Fruit fly (Drosophila melanogaster) whole organism, embryonic: ENCODE data around the gene wda.

Source experiments
- Ada2b ChIP-seq: fragments of 200-800 bp; sonication (Bioruptor generic); IDR thresholded peaks from 2 replicates; pipeline ENCODE4 v1.3.6; 2022; ENCODE audit warnings: missing biosample characterization, missing genetic modification characterization
- Adf1 ChIP-seq: fragments of 200-800 bp; sonication (Bioruptor generic); IDR thresholded peaks from 2 replicates; pipeline ENCODE4 v1.3.6; 2022; ENCODE audit warnings: missing biosample characterization, missing genetic modification characterization
- CG10462 ChIP-seq: fragments of 200-800 bp; sonication (Bioruptor generic); optimal IDR thresholded peaks from 2 replicates; lab custom pipeline; 2016; ENCODE audit warnings: missing biosample characterization, missing genetic modification characterization
- CG10543 ChIP-seq: fragments of 200-800 bp; sonication (Bioruptor generic); optimal IDR thresholded peaks from 3 replicates; lab custom pipeline; 2017; ENCODE audit warnings: missing biosample characterization, mild to moderate bottlenecking, missing genetic modification characterization, moderate library complexity
- CG10959 ChIP-seq: fragments of 200-800 bp; sonication (Bioruptor generic); IDR thresholded peaks from 2 replicates; pipeline ENCODE4 v1.3.6; 2022; ENCODE audit warnings: missing biosample characterization, missing genetic modification characterization
- CG10979 ChIP-seq: fragments of 200-800 bp; sonication (Bioruptor generic); optimal IDR thresholded peaks from 2 replicates; lab custom pipeline; 2018; ENCODE audit warnings: missing biosample characterization, mild to moderate bottlenecking, missing genetic modification characterization, moderate library complexity
- CG13624 ChIP-seq: fragments of 200-800 bp; sonication (Bioruptor generic); optimal IDR thresholded peaks from 2 replicates; lab custom pipeline; 2016; ENCODE audit warnings: missing biosample characterization, missing genetic modification characterization
- CG15011 ChIP-seq: fragments of 200-800 bp; sonication (Bioruptor generic); optimal IDR thresholded peaks from 3 replicates; lab custom pipeline; 2018; ENCODE audit warnings: missing biosample characterization, mild to moderate bottlenecking, missing genetic modification characterization
- CG1529 ChIP-seq: fragments of 200-800 bp; sonication (Bioruptor generic); optimal IDR thresholded peaks from 3 replicates; lab custom pipeline; 2018; ENCODE audit warnings: missing biosample characterization, missing genetic modification characterization
- CG16863 ChIP-seq: fragments of 200-800 bp; sonication (Bioruptor generic); optimal IDR thresholded peaks from 3 replicates; lab custom pipeline; 2016; ENCODE audit warnings: missing biosample characterization, missing genetic modification characterization
- CG17912 ChIP-seq: fragments of 200-800 bp; sonication (Bioruptor generic); optimal IDR thresholded peaks from 2 replicates; lab custom pipeline; 2018; ENCODE audit warnings: missing biosample characterization, mild to moderate bottlenecking, missing genetic modification characterization
- CG18262 ChIP-seq: fragments of 200-800 bp; optimal IDR thresholded peaks from 3 replicates; lab custom pipeline; 2019; ENCODE audit warnings: missing biosample characterization, mild to moderate bottlenecking, missing genetic modification characterization, moderate library complexity
- CG2129 ChIP-seq: fragments of 200-800 bp; sonication (Bioruptor generic); IDR thresholded peaks from 2 replicates; pipeline ENCODE4 v1.3.6; 2022; ENCODE audit warnings: missing biosample characterization, missing genetic modification characterization; ENCODE audit not compliant: partially characterized antibody
- CG3065 ChIP-seq: fragments of 200-800 bp; sonication (Bioruptor generic); optimal IDR thresholded peaks from 2 replicates; lab custom pipeline; 2016; ENCODE audit warnings: missing biosample characterization, missing genetic modification characterization
- CG32532 ChIP-seq: fragments of 200-800 bp; sonication (Bioruptor generic); IDR thresholded peaks from 2 replicates; pipeline ENCODE4 v1.3.6; 2022; ENCODE audit warnings: missing biosample characterization, missing genetic modification characterization
- CG4282 ChIP-seq: fragments of 200-800 bp; sonication (Bioruptor generic); optimal IDR thresholded peaks from 2 replicates; lab custom pipeline; 2016; ENCODE audit warnings: missing biosample characterization, missing genetic modification characterization
- CG4404 ChIP-seq: fragments of 200-800 bp; sonication (Bioruptor generic); IDR thresholded peaks from 2 replicates; pipeline ENCODE4 v1.3.6; 2022; ENCODE audit warnings: missing biosample characterization, missing genetic modification characterization
- CG4617 ChIP-seq: fragments of 200-800 bp; sonication (Bioruptor generic); optimal IDR thresholded peaks from 3 replicates; lab custom pipeline; 2016; ENCODE audit warnings: missing biosample characterization, missing genetic modification characterization, borderline replicate concordance
- CG4730 ChIP-seq: fragments of 200-800 bp; sonication (Bioruptor generic); IDR thresholded peaks from 2 replicates; pipeline ENCODE4 v1.3.6; 2022; ENCODE audit warnings: missing biosample characterization, missing genetic modification characterization
- CG7987 ChIP-seq: fragments of 200-800 bp; sonication (Bioruptor generic); optimal IDR thresholded peaks from 2 replicates; lab custom pipeline; 2018; ENCODE audit warnings: missing biosample characterization, mild to moderate bottlenecking, missing genetic modification characterization, moderate library complexity
- CG8359 ChIP-seq: fragments of 200-800 bp; sonication (Bioruptor generic); optimal IDR thresholded peaks from 2 replicates; lab custom pipeline; 2017; ENCODE audit warnings: missing biosample characterization, mild to moderate bottlenecking, missing genetic modification characterization, borderline replicate concordance
- Doc3 ChIP-seq: fragments of 200-800 bp; sonication (Bioruptor generic); IDR thresholded peaks from 3 replicates; pipeline ENCODE4 v1.3.6; 2022; ENCODE audit warnings: missing biosample characterization, missing genetic modification characterization; ENCODE audit not compliant: partially characterized antibody
- E2f1 ChIP-seq: fragments of 200-800 bp; sonication (Bioruptor generic); IDR thresholded peaks from 2 replicates; pipeline ENCODE4 v1.3.6; 2022; ENCODE audit warnings: missing biosample characterization, missing genetic modification characterization
- HmgZ ChIP-seq: fragments of 200-800 bp; sonication (Bioruptor generic); optimal IDR thresholded peaks from 2 replicates; lab custom pipeline; 2018; ENCODE audit warnings: missing biosample characterization, mild to moderate bottlenecking, missing genetic modification characterization
- Sin3A ChIP-seq: fragments of >200 bp; optimal IDR thresholded peaks from 2 replicates; lab custom pipeline; 2018
- Taf1 ChIP-seq: fragments of 200-800 bp; sonication (Bioruptor generic); IDR thresholded peaks from 2 replicates; pipeline ENCODE4 v1.3.6; 2022; ENCODE audit warnings: missing biosample characterization, missing genetic modification characterization
- Trl ChIP-seq, 3 experiments: fragments of >200 bp in 2 of 3; fragments of 200-800 bp in 1 of 3; sonication (Bioruptor generic) in 1 of 3; optimal IDR thresholded peaks; 2 replicates in 1 of 3; 3 replicates in 2 of 3; lab custom pipeline; 2016 to 2017; ENCODE audit warnings: missing biosample characterization in 1 of 3, missing genetic modification characterization in 1 of 3
- ab ChIP-seq: fragments of 200-800 bp; sonication (Bioruptor generic); optimal IDR thresholded peaks from 2 replicates; lab custom pipeline; 2016; ENCODE audit warnings: missing biosample characterization, missing genetic modification characterization
- aop ChIP-seq: fragments of 200-800 bp; sonication (Bioruptor generic); IDR thresholded peaks from 2 replicates; pipeline ENCODE4 v1.3.6; 2022; ENCODE audit warnings: missing biosample characterization, missing genetic modification characterization
- bab2 ChIP-seq: fragments of 200-800 bp; sonication (Bioruptor generic); optimal IDR thresholded peaks from 2 replicates; lab custom pipeline; 2016; ENCODE audit warnings: missing biosample characterization, missing genetic modification characterization
- bsh ChIP-seq, 2 experiments: fragments of 200-800 bp; sonication (Bioruptor generic); optimal IDR thresholded peaks; 2 replicates each; lab custom pipeline; 2017 to 2018; ENCODE audit warnings: mild to moderate bottlenecking in 2 of 2, missing biosample characterization in 2 of 2, missing genetic modification characterization in 2 of 2, moderate library complexity in 1 of 2
- ci ChIP-seq: fragments of 200-800 bp; sonication (Bioruptor generic); IDR thresholded peaks from 3 replicates; pipeline ENCODE4 v1.3.6; 2022; ENCODE audit warnings: missing biosample characterization, missing genetic modification characterization
- corto ChIP-seq: fragments of 200-800 bp; sonication (Bioruptor generic); optimal IDR thresholded peaks from 2 replicates; lab custom pipeline; 2016; ENCODE audit warnings: missing biosample characterization, mild to moderate bottlenecking, missing genetic modification characterization, moderate library complexity
- croc ChIP-seq: fragments of 200-800 bp; sonication (Bioruptor generic); conservative IDR thresholded peaks from 3 replicates; pipeline ENCODE4 v1.3.6; 2022; ENCODE audit warnings: missing biosample characterization, missing genetic modification characterization
- dati ChIP-seq: fragments of 200-800 bp; sonication (Bioruptor generic); IDR thresholded peaks from 2 replicates; pipeline ENCODE4 v1.3.6; 2022; ENCODE audit warnings: missing biosample characterization, missing genetic modification characterization
- fd96Cb ChIP-seq: fragments of 200-800 bp; sonication (Bioruptor generic); optimal IDR thresholded peaks from 2 replicates; lab custom pipeline; 2018; ENCODE audit warnings: missing biosample characterization, mild to moderate bottlenecking, missing genetic modification characterization, moderate library complexity
- gem ChIP-seq: fragments of 200-800 bp; sonication (Bioruptor generic); optimal IDR thresholded peaks from 2 replicates; lab custom pipeline; 2019; ENCODE audit warnings: missing biosample characterization, mild to moderate bottlenecking, missing genetic modification characterization, moderate library complexity
- gt ChIP-seq: fragments of 200-800 bp; sonication (Bioruptor generic); IDR thresholded peaks from 2 replicates; pipeline ENCODE4 v1.3.6; 2022; ENCODE audit warnings: missing biosample characterization, missing genetic modification characterization
- ham ChIP-seq: fragments of 200-800 bp; sonication (Bioruptor generic); IDR thresholded peaks from 2 replicates; pipeline ENCODE4 v1.3.6; 2022; ENCODE audit warnings: missing biosample characterization, missing genetic modification characterization
- inv ChIP-seq: fragments of 200-800 bp; sonication (Bioruptor generic); IDR thresholded peaks from 2 replicates; pipeline ENCODE4 v1.3.6; 2022; ENCODE audit warnings: missing biosample characterization, missing genetic modification characterization; ENCODE audit not compliant: partially characterized antibody
- nerfin-2 ChIP-seq: fragments of 200-800 bp; sonication (Bioruptor generic); IDR thresholded peaks from 2 replicates; pipeline ENCODE4 v1.3.6; 2022; ENCODE audit warnings: missing biosample characterization, missing genetic modification characterization; ENCODE audit not compliant: partially characterized antibody
- onecut ChIP-seq: fragments of 200-800 bp; sonication (Bioruptor generic); IDR thresholded peaks from 2 replicates; pipeline ENCODE4 v1.3.6; 2022; ENCODE audit warnings: missing biosample characterization, missing genetic modification characterization
- org-1 ChIP-seq: fragments of 200-800 bp; sonication (Bioruptor generic); optimal IDR thresholded peaks from 2 replicates; lab custom pipeline; 2017; ENCODE audit warnings: missing biosample characterization, missing genetic modification characterization
- pb ChIP-seq: fragments of 200-800 bp; sonication (Bioruptor generic); optimal IDR thresholded peaks from 3 replicates; lab custom pipeline; 2016; ENCODE audit warnings: missing biosample characterization, missing genetic modification characterization
- sens ChIP-seq: fragments of 200-800 bp; sonication (Bioruptor generic); peaks from one replicate; lab custom pipeline; 2016; ENCODE audit warnings: missing biosample characterization, missing genetic modification characterization
- sens-2 ChIP-seq: fragments of 200-800 bp; sonication (Bioruptor generic); IDR thresholded peaks from 2 replicates; pipeline ENCODE4 v1.3.6; 2022; ENCODE audit warnings: missing biosample characterization, missing genetic modification characterization
- slbo ChIP-seq: fragments of 200-800 bp; sonication (Bioruptor generic); IDR thresholded peaks from 2 replicates; pipeline ENCODE4 v1.3.6; 2022; ENCODE audit warnings: missing biosample characterization, missing genetic modification characterization
- tap ChIP-seq: fragments of 200-800 bp; optimal IDR thresholded peaks from 3 replicates; lab custom pipeline; 2019; ENCODE audit warnings: missing biosample characterization, mild to moderate bottlenecking, missing genetic modification characterization, moderate library complexity
- toy ChIP-seq: fragments of 200-800 bp; sonication (Bioruptor generic); IDR thresholded peaks from 2 replicates; pipeline ENCODE4 v1.3.6; 2022; ENCODE audit warnings: missing biosample characterization, missing genetic modification characterization
- ttk ChIP-seq: fragments of 200-800 bp; sonication (Bioruptor generic); IDR thresholded peaks from 2 replicates; pipeline ENCODE4 v2.1.2; 2022; ENCODE audit warnings: missing biosample characterization, missing genetic modification characterization
- tup ChIP-seq: fragments of 200-800 bp; sonication (Bioruptor generic); optimal IDR thresholded peaks from 2 replicates; lab custom pipeline; 2016; ENCODE audit warnings: missing biosample characterization, mild to moderate bottlenecking, missing genetic modification characterization, moderate library complexity
- usp ChIP-seq: fragments of >200 bp; optimal IDR thresholded peaks from 2 replicates; lab custom pipeline; 2017; ENCODE audit warnings: missing biosample characterization, missing genetic modification characterization
- wor ChIP-seq: fragments of 200-800 bp; sonication (Bioruptor generic); IDR thresholded peaks from 2 replicates; pipeline ENCODE4 v1.3.6; 2022; ENCODE audit warnings: missing biosample characterization, missing genetic modification characterization

The wda gene

dm6 chr3R:23284256-23284655, 26.4 kb upstream of the wda start (continued):
- TF ChIP-seq croc (GFP tag; lab: Robert Waterston, UW), result no peak
- no peak for TF ChIP-seq CG4730
- no peak for TF ChIP-seq CG10959 (GFP tag; lab: Robert Waterston, UW)
- TF ChIP-seq ci (GFP tag; lab: Robert Waterston, UW), result peak; percentile 32; the same call in 1 of the 3 replicates
- no peak for TF ChIP-seq corto
- TF ChIP-seq bab2 (GFP tag; lab: Kevin White, UChicago), result no peak
- no peak for TF ChIP-seq usp (GFP tag; lab: Kevin White, UChicago)
- no peak for TF ChIP-seq Taf1 (GFP tag; lab: Robert Waterston, UW)
- no peak for TF ChIP-seq CG16863
- TF ChIP-seq gt (GFP tag; lab: Robert Waterston, UW), result no peak
- no peak for TF ChIP-seq CG32532 (GFP tag; lab: Robert Waterston, UW)
- TF ChIP-seq ham (GFP tag; lab: Robert Waterston, UW), result no peak
- TF ChIP-seq E2f1, result no peak
- no peak for TF ChIP-seq aop (GFP tag; lab: Robert Waterston, UW)
- TF ChIP-seq CG4404 (GFP tag; lab: Robert Waterston, UW), result no peak
- TF ChIP-seq slbo (GFP tag; lab: Robert Waterston, UW), result no peak
- TF ChIP-seq CG2129, result no peak
- TF ChIP-seq Ada2b (GFP tag; lab: Robert Waterston, UW), result no peak
- no peak for TF ChIP-seq CG4282 (GFP tag; lab: Kevin White, UChicago)
- no peak for TF ChIP-seq ttk
- no peak for TF ChIP-seq wor
- no peak for TF ChIP-seq CG13624 (GFP tag; lab: Kevin White, UChicago)
- TF ChIP-seq gem (tag; lab: Kevin White, UChicago), result no peak
- TF ChIP-seq CG15011 (GFP tag; lab: Kevin White, UChicago), result peak; percentile 24
- no peak for TF ChIP-seq fd96Cb (tag; lab: Kevin White, UChicago)
- TF ChIP-seq toy (GFP tag; lab: Robert Waterston, UW), result no peak
- TF ChIP-seq CG8359 (GFP tag; lab: Kevin White, UChicago), result peak; percentile 3
- TF ChIP-seq Trl (optimal IDR thresholded peaks at IDR 0.05; lab: Kevin White, UChicago), result no peak
- TF ChIP-seq Trl (GFP tag; optimal IDR thresholded peaks at IDR 0.05; lab: Kevin White, UChicago), result no peak
- TF ChIP-seq sens-2 (GFP tag; lab: Robert Waterston, UW), result no peak
- peak; percentile 61 for TF ChIP-seq CG7987 (GFP tag; lab: Kevin White, UChicago)
- no peak for TF ChIP-seq sens (GFP tag; lab: Kevin White, UChicago)
- TF ChIP-seq tup, result no peak
- no peak for TF ChIP-seq CG10979 (tag; lab: Kevin White, UChicago)
- no peak for TF ChIP-seq Doc3 (GFP tag; lab: Robert Waterston, UW)
- no peak for TF ChIP-seq Adf1 (GFP tag; lab: Robert Waterston, UW)
- TF ChIP-seq onecut, result no peak
- TF ChIP-seq HmgZ (tag; lab: Kevin White, UChicago), result peak; percentile 37
- no peak for TF ChIP-seq dati
- no peak for TF ChIP-seq org-1 (GFP tag; lab: Kevin White, UChicago)
- TF ChIP-seq CG17912, result no peak
- no peak for TF ChIP-seq ab (GFP tag; lab: Kevin White, UChicago)
- TF ChIP-seq tap (tag; lab: Kevin White, UChicago), result no peak
- no peak for TF ChIP-seq Sin3A (lab: Kevin White, UChicago)
- peak in 1 of 2 experiments; percentile 8 for TF ChIP-seq bsh (GFP tag; optimal IDR thresholded peaks at IDR 0.05; lab: Kevin White, UChicago)
- no peak for TF ChIP-seq CG4617 (GFP tag; lab: Kevin White, UChicago)
- TF ChIP-seq pb (GFP tag; lab: Kevin White, UChicago), result no peak
- no peak for TF ChIP-seq nerfin-2 (GFP tag; lab: Robert Waterston, UW)
- TF ChIP-seq CG18262 (tag; lab: Kevin White, UChicago), result no peak
- no peak for TF ChIP-seq inv
- TF ChIP-seq CG10543 (GFP tag; lab: Kevin White, UChicago), result peak; percentile 79
- TF ChIP-seq CG10462 (GFP tag; lab: Kevin White, UChicago), result no peak
- TF ChIP-seq CG1529 (GFP tag; lab: Kevin White, UChicago), result no peak
- TF ChIP-seq CG3065 (GFP tag; lab: Kevin White, UChicago), result no peak
